Fruit fly (Drosophila melanogaster) whole organism, embryonic: ENCODE data around the gene Ir25a.

Source experiments
- Ada2b ChIP-seq: fragments of 200-800 bp; sonication (Bioruptor generic); IDR thresholded peaks from 2 replicates; pipeline ENCODE4 v1.3.6; 2022; ENCODE audit warnings: missing biosample characterization, missing genetic modification characterization
- Atf3 ChIP-seq: fragments of 200-800 bp; sonication (Bioruptor generic); optimal IDR thresholded peaks from 3 replicates; lab custom pipeline; 2016; ENCODE audit warnings: missing biosample characterization, missing genetic modification characterization
- CG10147 ChIP-seq: fragments of 200-800 bp; sonication (Bioruptor generic); optimal IDR thresholded peaks from 2 replicates; lab custom pipeline; 2019; ENCODE audit warnings: missing biosample characterization, mild to moderate bottlenecking, missing genetic modification characterization, moderate library complexity
- CG10543 ChIP-seq: fragments of 200-800 bp; sonication (Bioruptor generic); optimal IDR thresholded peaks from 3 replicates; lab custom pipeline; 2017; ENCODE audit warnings: missing biosample characterization, mild to moderate bottlenecking, missing genetic modification characterization, moderate library complexity
- CG12104 ChIP-seq: fragments of 200-800 bp; sonication (Bioruptor generic); optimal IDR thresholded peaks from 3 replicates; lab custom pipeline; 2016; ENCODE audit warnings: missing biosample characterization, missing genetic modification characterization
- CG12659 ChIP-seq: fragments of 200-800 bp; sonication (Bioruptor generic); optimal IDR thresholded peaks from 3 replicates; lab custom pipeline; 2017; ENCODE audit warnings: mild to moderate bottlenecking, missing biosample characterization, missing genetic modification reagents, missing genetic modification characterization
- CG14860 ChIP-seq: fragments of 200-800 bp; sonication (Bioruptor generic); IDR thresholded peaks from 3 replicates; pipeline ENCODE4 v1.3.6; 2022; ENCODE audit warnings: missing biosample characterization, missing genetic modification characterization; ENCODE audit not compliant: partially characterized antibody
- CG15479 ChIP-seq: fragments of 200-800 bp; sonication (Bioruptor generic); optimal IDR thresholded peaks from 3 replicates; lab custom pipeline; 2019; ENCODE audit warnings: missing biosample characterization, mild to moderate bottlenecking, missing genetic modification characterization, moderate library complexity
- CG17361 ChIP-seq: fragments of 200-800 bp; sonication (Bioruptor generic); IDR thresholded peaks from 3 replicates; pipeline ENCODE4 v1.3.6; 2022; ENCODE audit warnings: missing biosample characterization, missing genetic modification characterization
- CG17829 ChIP-seq: fragments of 200-800 bp; optimal IDR thresholded peaks from 2 replicates; lab custom pipeline; 2019; ENCODE audit warnings: missing biosample characterization, mild to moderate bottlenecking, missing genetic modification characterization, moderate library complexity
- CG18619 ChIP-seq: fragments of 200-800 bp; sonication (Bioruptor generic); optimal IDR thresholded peaks from 3 replicates; lab custom pipeline; 2017; ENCODE audit warnings: missing biosample characterization, mild to moderate bottlenecking, missing genetic modification characterization
- CG31441 ChIP-seq: fragments of 200-800 bp; sonication (Bioruptor generic); IDR thresholded peaks from 2 replicates; pipeline ENCODE4 v1.3.6; 2022; ENCODE audit warnings: missing biosample characterization, missing genetic modification characterization
- CG3163 ChIP-seq: fragments of 200-800 bp; sonication (Bioruptor generic); optimal IDR thresholded peaks from 3 replicates; lab custom pipeline; 2016; ENCODE audit warnings: missing biosample characterization, missing genetic modification characterization
- CG3995 ChIP-seq: fragments of 200-800 bp; sonication (Bioruptor generic); optimal IDR thresholded peaks from 3 replicates; lab custom pipeline; 2016; ENCODE audit warnings: missing biosample characterization, missing genetic modification characterization
- CG5953 ChIP-seq: fragments of 200-800 bp; sonication (Bioruptor generic); IDR thresholded peaks from 2 replicates; pipeline ENCODE4 v1.3.6; 2022; ENCODE audit warnings: missing biosample characterization, missing genetic modification characterization
- CG6813 ChIP-seq: fragments of 200-800 bp; sonication (Bioruptor generic); optimal IDR thresholded peaks from 2 replicates; lab custom pipeline; 2017; ENCODE audit warnings: missing biosample characterization, missing genetic modification characterization, mild to moderate bottlenecking, moderate library complexity, missing genetic modification reagents
- CG8281 ChIP-seq: fragments of 200-800 bp; sonication (Bioruptor generic); optimal IDR thresholded peaks from 2 replicates; lab custom pipeline; 2018; ENCODE audit warnings: missing biosample characterization, mild to moderate bottlenecking, missing genetic modification characterization, moderate library complexity
- CG9932 ChIP-seq: fragments of 200-800 bp; sonication (Bioruptor generic); IDR thresholded peaks from 2 replicates; pipeline ENCODE4 v1.3.6; 2022; ENCODE audit warnings: missing biosample characterization, missing genetic modification characterization
- Eip74EF ChIP-seq, 2 experiments: fragments of 200-800 bp in 1 of 2; fragments of >200 bp in 1 of 2; sonication (Bioruptor generic) in 1 of 2; optimal IDR thresholded peaks; 2 replicates each; lab custom pipeline; 2017 to 2019; ENCODE audit warnings: missing biosample characterization in 2 of 2, missing genetic modification characterization in 2 of 2, mild to moderate bottlenecking in 1 of 2, moderate library complexity in 1 of 2
- Gsc ChIP-seq: fragments of 200-800 bp; sonication (Bioruptor generic); IDR thresholded peaks from 2 replicates; pipeline ENCODE4 v1.3.6; 2022; ENCODE audit warnings: missing biosample characterization, missing genetic modification characterization
- HLH54F ChIP-seq: fragments of 200-800 bp; sonication (Bioruptor generic); optimal IDR thresholded peaks from 3 replicates; lab custom pipeline; 2016; ENCODE audit warnings: missing biosample characterization, missing genetic modification characterization
- Hand ChIP-seq: fragments of 200-800 bp; sonication (Bioruptor generic); optimal IDR thresholded peaks from 2 replicates; lab custom pipeline; 2017; ENCODE audit warnings: mild to moderate bottlenecking, missing biosample characterization, missing genetic modification reagents, missing genetic modification characterization
- Hmx ChIP-seq: fragments of 200-800 bp; sonication (Bioruptor generic); optimal IDR thresholded peaks from 2 replicates; lab custom pipeline; 2016; ENCODE audit warnings: missing biosample characterization, missing genetic modification characterization
- Myb ChIP-seq: fragments of 200-800 bp; sonication (Bioruptor generic); optimal IDR thresholded peaks from 2 replicates; lab custom pipeline; 2016; ENCODE audit warnings: missing biosample characterization, missing genetic modification characterization
- NFAT ChIP-seq: fragments of 200-800 bp; sonication (Bioruptor generic); IDR thresholded peaks from 2 replicates; pipeline ENCODE4 v1.3.6; 2022; ENCODE audit warnings: missing biosample characterization, missing genetic modification characterization
- NK7.1 ChIP-seq: fragments of 200-800 bp; sonication (Bioruptor generic); optimal IDR thresholded peaks from 3 replicates; lab custom pipeline; 2016; ENCODE audit warnings: missing biosample characterization, missing genetic modification characterization
- Nf-YB ChIP-seq: fragments of 200-800 bp; sonication (Bioruptor generic); optimal IDR thresholded peaks from 3 replicates; lab custom pipeline; 2019; ENCODE audit warnings: missing biosample characterization, mild to moderate bottlenecking, missing genetic modification characterization, moderate library complexity
- Ptx1 ChIP-seq: fragments of 200-800 bp; sonication (Bioruptor generic); IDR thresholded peaks from 2 replicates; pipeline ENCODE4 v1.3.6; 2022; ENCODE audit warnings: missing biosample characterization, missing genetic modification characterization
- bcd ChIP-seq: fragments of 200-800 bp; sonication (Bioruptor generic); optimal IDR thresholded peaks from 2 replicates; lab custom pipeline; 2017; ENCODE audit warnings: missing biosample characterization, mild to moderate bottlenecking, missing genetic modification characterization
- caup ChIP-seq: fragments of 200-800 bp; sonication (Bioruptor generic); optimal IDR thresholded peaks from 3 replicates; lab custom pipeline; 2017; ENCODE audit warnings: missing biosample characterization, mild to moderate bottlenecking, missing genetic modification characterization, moderate library complexity; ENCODE audit not compliant: severe bottlenecking
- corto ChIP-seq: fragments of 200-800 bp; sonication (Bioruptor generic); optimal IDR thresholded peaks from 2 replicates; lab custom pipeline; 2016; ENCODE audit warnings: missing biosample characterization, mild to moderate bottlenecking, missing genetic modification characterization, moderate library complexity
- dati ChIP-seq: fragments of 200-800 bp; sonication (Bioruptor generic); IDR thresholded peaks from 2 replicates; pipeline ENCODE4 v1.3.6; 2022; ENCODE audit warnings: missing biosample characterization, missing genetic modification characterization
- disco-r ChIP-seq: fragments of 200-800 bp; sonication (Bioruptor generic); optimal IDR thresholded peaks from 2 replicates; lab custom pipeline; 2016; ENCODE audit warnings: missing biosample characterization, missing genetic modification characterization
- ems ChIP-seq: fragments of 200-800 bp; sonication (Bioruptor generic); optimal IDR thresholded peaks from 3 replicates; lab custom pipeline; 2016; ENCODE audit warnings: missing biosample characterization, missing genetic modification characterization
- fd102C ChIP-seq: fragments of 200-800 bp; sonication (Bioruptor generic); optimal IDR thresholded peaks from 2 replicates; lab custom pipeline; 2018; ENCODE audit warnings: missing biosample characterization, mild to moderate bottlenecking, missing genetic modification characterization, moderate library complexity
- gcm2 ChIP-seq: fragments of 200-800 bp; sonication (Bioruptor generic); optimal IDR thresholded peaks from 2 replicates; lab custom pipeline; 2016; ENCODE audit warnings: missing biosample characterization, missing genetic modification characterization
- h ChIP-seq: fragments of >200 bp; optimal IDR thresholded peaks from 2 replicates; lab custom pipeline; 2017
- jing ChIP-seq: fragments of 200-800 bp; sonication (Bioruptor generic); optimal IDR thresholded peaks from 2 replicates; lab custom pipeline; 2018; ENCODE audit warnings: missing biosample characterization, mild to moderate bottlenecking, missing genetic modification characterization
- kah ChIP-seq: fragments of 200-800 bp; sonication (Bioruptor generic); optimal IDR thresholded peaks from 2 replicates; lab custom pipeline; 2018; ENCODE audit warnings: missing biosample characterization, mild to moderate bottlenecking, missing genetic modification characterization
- maf-S ChIP-seq: fragments of 200-800 bp; sonication (Bioruptor generic); optimal IDR thresholded peaks from 2 replicates; lab custom pipeline; 2016; ENCODE audit warnings: missing biosample characterization, missing genetic modification characterization
- mirr ChIP-seq: fragments of 200-800 bp; sonication (Bioruptor generic); optimal IDR thresholded peaks from 3 replicates; lab custom pipeline; 2018; ENCODE audit warnings: missing biosample characterization, mild to moderate bottlenecking, missing genetic modification characterization
- nmo ChIP-seq: fragments of 200-800 bp; sonication (Bioruptor generic); optimal IDR thresholded peaks from 2 replicates; lab custom pipeline; 2018; ENCODE audit warnings: missing biosample characterization, mild to moderate bottlenecking, missing genetic modification characterization, moderate library complexity
- phol ChIP-seq: fragments of 200-800 bp; sonication (Bioruptor generic); optimal IDR thresholded peaks from 3 replicates; lab custom pipeline; 2018; ENCODE audit warnings: missing biosample characterization, mild to moderate bottlenecking, missing genetic modification characterization, moderate library complexity
- pzg ChIP-seq: fragments of 200-800 bp; sonication (Bioruptor generic); optimal IDR thresholded peaks from 3 replicates; lab custom pipeline; 2018; ENCODE audit warnings: missing biosample characterization, mild to moderate bottlenecking, missing genetic modification characterization, moderate library complexity
- ranshi ChIP-seq: fragments of 200-800 bp; sonication (Bioruptor generic); IDR thresholded peaks from 2 replicates; pipeline ENCODE4 v1.3.6; 2022; ENCODE audit warnings: missing biosample characterization, missing genetic modification characterization
- repo ChIP-seq: fragments of 200-800 bp; sonication (Bioruptor generic); optimal IDR thresholded peaks from 2 replicates; lab custom pipeline; 2016; ENCODE audit warnings: missing biosample characterization, missing genetic modification characterization
- slbo ChIP-seq: fragments of 200-800 bp; sonication (Bioruptor generic); IDR thresholded peaks from 2 replicates; pipeline ENCODE4 v1.3.6; 2022; ENCODE audit warnings: missing biosample characterization, missing genetic modification characterization
- tin ChIP-seq: fragments of 200-800 bp; sonication (Bioruptor generic); optimal IDR thresholded peaks from 3 replicates; lab custom pipeline; 2016; ENCODE audit warnings: missing biosample characterization, missing genetic modification characterization
- vnd ChIP-seq: fragments of 200-800 bp; sonication (Bioruptor generic); IDR thresholded peaks from 3 replicates; pipeline ENCODE4 v1.3.6; 2022; ENCODE audit warnings: missing biosample characterization, missing genetic modification characterization; ENCODE audit not compliant: partially characterized antibody
- wek ChIP-seq: fragments of 200-800 bp; sonication (Bioruptor generic); optimal IDR thresholded peaks from 3 replicates; lab custom pipeline; 2018; ENCODE audit warnings: missing biosample characterization, mild to moderate bottlenecking, missing genetic modification characterization, moderate library complexity

Ir25a gene

DNA sequence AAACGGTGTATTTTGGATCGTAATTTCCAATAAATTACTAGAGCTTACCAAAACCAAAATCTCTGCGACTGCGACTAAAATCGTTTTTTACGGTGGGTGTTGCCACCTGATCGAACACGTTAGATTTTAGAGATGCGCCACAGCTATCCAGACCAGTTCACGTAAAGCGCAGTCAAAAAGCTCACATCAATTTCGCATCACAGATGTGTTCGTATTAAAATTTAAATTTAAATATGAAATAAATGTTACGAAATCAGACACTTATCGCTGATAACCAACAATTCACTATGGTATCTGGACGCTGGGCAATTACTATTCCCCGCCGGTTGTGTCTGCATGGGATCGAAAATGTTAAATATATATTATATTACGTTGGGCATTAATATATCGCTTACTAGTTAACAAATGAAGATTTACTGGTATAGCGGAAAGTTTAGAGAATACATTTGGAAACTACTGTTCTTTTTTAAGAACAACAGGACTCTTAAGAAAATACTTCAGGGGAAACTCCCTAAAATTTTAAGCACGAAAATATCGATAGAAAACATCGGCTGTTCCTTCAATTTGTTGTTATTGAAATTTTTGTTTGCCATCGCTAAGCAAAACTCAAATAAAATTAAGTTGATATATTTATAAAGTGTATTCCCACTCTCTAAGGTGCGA lies 12.2 kb upstream of the Ir25a start, which contains the start of the genes mxt and CG11927 (continued):
- TF ChIP-seq CG3995 (peak; percentile 68), phol (peak; percentile 47), tin (GFP tag; lab: Kevin White, UChicago) (peak; percentile 69), CG9932 (GFP tag; lab: Robert Waterston, UW) (peak; percentile 85), vnd (GFP tag; lab: Robert Waterston, UW) (peak; percentile 81), Hand (GFP tag; lab: Kevin White, UChicago) (no peak), CG8281 (tag; lab: Kevin White, UChicago) (no peak), CG17829 (peak; percentile 17), CG10147 (GFP tag; lab: Kevin White, UChicago) (peak; percentile 24), HLH54F (peak; percentile 64), h (no peak), ranshi (no peak), CG31441 (no peak), pzg (peak; percentile 45), Hmx (GFP tag; lab: Kevin White, UChicago) (no peak), fd102C (no peak), Ada2b (GFP tag; lab: Robert Waterston, UW) (no peak), CG6813 (no peak), mirr (GFP tag; lab: Kevin White, UChicago) (no peak), CG12104 (GFP tag; lab: Kevin White, UChicago) (peak; percentile 26), Eip74EF (GFP tag; optimal IDR thresholded peaks at IDR 0.05; lab: Kevin White, UChicago) (no peak), Ptx1 (GFP tag; lab: Robert Waterston, UW) (peak; percentile 39; the same call in 1 of the 2 replicates), jing (GFP tag; lab: Kevin White, UChicago) (no peak), Atf3 (GFP tag; lab: Kevin White, UChicago) (peak; percentile 12), NK7.1 (no peak), nmo (GFP tag; lab: Kevin White, UChicago) (peak; percentile 54), corto (no peak), NFAT (GFP tag; lab: Robert Waterston, UW) (peak; percentile 77), wek (GFP tag; lab: Kevin White, UChicago) (no peak), CG15479 (GFP tag; lab: Kevin White, UChicago) (no peak), CG14860 (GFP tag; lab: Robert Waterston, UW) (peak; percentile 78), CG5953 (GFP tag; lab: Robert Waterston, UW) (no peak), Myb (GFP tag; lab: Kevin White, UChicago) (peak; percentile 44), bcd (GFP tag; lab: Kevin White, UChicago) (no peak), Gsc (GFP tag; lab: Robert Waterston, UW) (0 out of 2 replicates have a peak, but pooled peaks have one; percentile 18), gcm2 (GFP tag; lab: Kevin White, UChicago) (no peak), dati (GFP tag; lab: Robert Waterston, UW) (no peak), disco-r (GFP tag; lab: Kevin White, UChicago) (no peak), CG17361 (peak; percentile 71), CG3163 (GFP tag; lab: Kevin White, UChicago) (peak; percentile 15), slbo (GFP tag; lab: Robert Waterston, UW) (peak; percentile 86), repo (no peak), maf-S (GFP tag; lab: Kevin White, UChicago) (peak; percentile 9), caup (GFP tag; lab: Kevin White, UChicago) (no peak), CG10543 (GFP tag; lab: Kevin White, UChicago) (peak; percentile 56), ems (GFP tag; lab: Kevin White, UChicago) (no peak), CG12659 (GFP tag; lab: Kevin White, UChicago) (peak; percentile 57), Nf-YB (GFP tag; lab: Kevin White, UChicago) (no peak), CG18619 (GFP tag; lab: Kevin White, UChicago) (peak; percentile 38), kah (GFP tag; lab: Kevin White, UChicago) (no peak)
